Fruit fly (Drosophila melanogaster): ENCODE results near the gene crn.

Gene crn

DNA sequence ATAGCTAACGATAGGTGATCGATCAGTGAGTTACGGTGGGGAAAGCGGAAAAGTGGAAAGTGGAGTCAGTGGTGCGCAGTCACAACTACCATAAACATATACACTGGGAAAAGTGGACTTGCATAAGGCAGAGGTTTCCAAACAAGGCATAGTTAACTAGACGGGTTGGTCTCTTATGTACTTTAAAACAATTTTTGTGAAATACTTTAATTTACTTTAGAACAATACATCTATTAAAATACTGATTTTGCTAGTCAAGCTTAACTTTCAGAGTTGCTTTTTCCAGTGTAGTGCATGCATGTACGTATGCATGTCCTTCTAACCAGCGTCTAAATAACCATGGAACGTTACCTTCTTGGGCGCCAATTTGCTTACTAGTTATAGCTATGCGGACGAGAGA is 29.9 kb downstream of the crn start (continued):
- peak; percentile 21 for TF ChIP-seq CG11504 (tag; optimal IDR thresholded peaks at IDR 0.05)

DNA sequence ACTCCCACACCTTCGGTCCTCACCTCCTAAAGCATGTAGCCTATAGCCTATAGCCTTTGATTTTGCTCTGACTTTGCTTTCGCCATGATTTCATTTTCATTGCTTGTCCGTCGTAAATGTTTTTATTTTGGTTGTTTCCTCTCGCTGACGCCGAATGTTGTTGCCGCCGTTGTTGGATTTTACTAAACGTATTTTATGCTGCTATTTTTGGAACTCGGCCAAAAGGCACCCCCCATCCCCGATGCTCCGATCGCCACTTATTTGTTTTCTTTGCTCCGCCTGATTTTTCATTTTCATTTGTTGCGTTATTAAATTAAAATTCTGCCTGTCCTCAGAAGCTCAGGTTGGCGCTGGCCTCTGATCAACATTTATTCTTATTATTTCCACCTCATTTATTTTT is 30.5 kb downstream of the crn start:
- TF ChIP-seq Taf1 (GFP tag; IDR thresholded peaks at IDR 0.05) (no peak), tup (GFP tag; optimal IDR thresholded peaks at IDR 0.05) (no peak), CG12659 (GFP tag; optimal IDR thresholded peaks at IDR 0.05) (no peak), CG31441 (GFP tag; IDR thresholded peaks at IDR 0.05) (no peak), sens (GFP tag) (no peak), CG9727 (GFP tag; optimal IDR thresholded peaks at IDR 0.05) (no peak), ato (GFP tag; IDR thresholded peaks at IDR 0.05; ENCODE audit: partially characterized antibody) (no peak), CG4328 (GFP tag; optimal IDR thresholded peaks at IDR 0.05) (peak; percentile 58), lab (GFP tag; optimal IDR thresholded peaks at IDR 0.05) (no peak), abd-A (tag; optimal IDR thresholded peaks at IDR 0.05) (peak; percentile 26), CG17328 (GFP tag; IDR thresholded peaks at IDR 0.05) (no peak), CG7556 (GFP tag; optimal IDR thresholded peaks at IDR 0.05) (no peak), CG13624 (GFP tag; optimal IDR thresholded peaks at IDR 0.05) (no peak), CG6813 (GFP tag; optimal IDR thresholded peaks at IDR 0.05) (no peak), CG6175 (GFP tag; IDR thresholded peaks at IDR 0.05) (no peak), CG16779 (GFP tag; IDR thresholded peaks at IDR 0.05) (no peak), NfI (GFP tag; optimal IDR thresholded peaks at IDR 0.05) (no peak), sr (GFP tag; IDR thresholded peaks at IDR 0.05) (peak; percentile 46; the same call in 1 of the 3 replicates), sug (tag; optimal IDR thresholded peaks at IDR 0.05) (no peak), MTF-1 (GFP tag; optimal IDR thresholded peaks at IDR 0.05; ENCODE audit: borderline replicate concordance) (no peak), CG10462 (GFP tag; optimal IDR thresholded peaks at IDR 0.05) (no peak), CG17186 (GFP tag; optimal IDR thresholded peaks at IDR 0.05) (no peak), nerfin-1 (tag; optimal IDR thresholded peaks at IDR 0.05) (no peak), btn (GFP tag; optimal IDR thresholded peaks at IDR 0.05) (no peak), salm (tag; optimal IDR thresholded peaks at IDR 0.05) (no peak), chinmo (GFP tag; IDR thresholded peaks at IDR 0.05; ENCODE audit: partially characterized antibody) (0 out of 4 replicates have a peak, but pooled peaks have one; percentile 21), Stat92E (GFP tag; optimal IDR thresholded peaks at IDR 0.05) (no peak), sd (tag; optimal IDR thresholded peaks at IDR 0.05) (peak; percentile 61), Sox100B (GFP tag; optimal IDR thresholded peaks at IDR 0.05) (no peak), CG10321 (GFP tag; IDR thresholded peaks at IDR 0.05) (no peak), CG13424 (tag; optimal IDR thresholded peaks at IDR 0.05) (no peak), CG11093 (GFP tag; IDR thresholded peaks at IDR 0.05) (no peak), Deaf1 (tag; optimal IDR thresholded peaks at IDR 0.05) (peak; percentile 18), crc (GFP tag; optimal IDR thresholded peaks at IDR 0.05) (no peak), Med (GFP tag) (no peak), insv (GFP tag; optimal IDR thresholded peaks at IDR 0.05) (no peak), da (GFP tag; optimal IDR thresholded peaks at IDR 0.05) (no peak), CG10543 (GFP tag; optimal IDR thresholded peaks at IDR 0.05) (peak; percentile 89), ranshi (GFP tag; IDR thresholded peaks at IDR 0.05) (no peak), bsh (GFP tag; optimal IDR thresholded peaks at IDR 0.05) (no peak), Lpt (GFP tag; optimal IDR thresholded peaks at IDR 0.05) (no peak), Sin3A (optimal IDR thresholded peaks at IDR 0.05) (no peak)
